Worm (Caenorhabditis elegans) whole organism, young adult: ENCODE measurements around the gene W07G1.1.

Experiments used
- F52B5.7 ChIP-seq: sonication (generic microtip); optimal IDR thresholded peaks from 2 replicates; lab custom pipeline; 2016; ENCODE audit warnings: mild to moderate bottlenecking, missing genetic modification characterization, missing compliant biosample characterization
- K12H6.12 ChIP-seq: fragments of 200-800 bp; sonication (Bioruptor generic); optimal IDR thresholded peaks from 2 replicates; lab custom pipeline; 2018; ENCODE audit warnings: mild to moderate bottlenecking, missing genetic modification characterization, missing compliant biosample characterization
- Y56A3A.18 ChIP-seq: fragments of 200-800 bp; sonication (Bioruptor generic); IDR thresholded peaks from 2 replicates; pipeline ENCODE4 v1.3.6; 2022; ENCODE audit warnings: missing genetic modification reagents, missing genetic modification characterization, missing compliant biosample characterization
- dpff-1 ChIP-seq: sonication (generic microtip); optimal IDR thresholded peaks from 2 replicates; lab custom pipeline; 2017; ENCODE audit warnings: mild to moderate bottlenecking, missing genetic modification characterization, missing compliant biosample characterization
- efl-1 ChIP-seq: fragments of 150-350 bp; optimal IDR thresholded peaks from 2 replicates; lab custom pipeline; 2014; ENCODE audit warnings: missing biosample characterization, missing genetic modification reagents, missing genetic modification characterization
- lin-40 ChIP-seq: sonication (generic microtip); optimal IDR thresholded peaks from 2 replicates; lab custom pipeline; 2016; ENCODE audit warnings: missing genetic modification characterization, mild to moderate bottlenecking, missing compliant biosample characterization, missing genotype, missing genetic modification reagents
- pha-4 ChIP-seq: fragments of 150-350 bp; sonication (generic microtip); optimal IDR thresholded peaks from 2 replicates; lab custom pipeline; 2014; ENCODE audit warnings: missing biosample characterization, missing genetic modification reagents, missing genetic modification characterization
- snpc-4 ChIP-seq, 5 experiments: fragments of 150-350 bp in 1 of 5; sonication (generic microtip) in 4 of 5; optimal IDR thresholded peaks; 2 replicates each; lab custom pipeline; 2014 to 2018; ENCODE audit warnings: missing genetic modification characterization in 5 of 5, missing biosample characterization in 3 of 5, antibody characterized with exemption in 2 of 5, mild to moderate bottlenecking in 2 of 5, missing compliant biosample characterization in 2 of 5, missing genotype in 2 of 5, moderate library complexity in 2 of 5, missing genetic modification reagents in 1 of 5
- sptf-2 ChIP-seq: fragments of 200-800 bp; sonication (Bioruptor generic); optimal IDR thresholded peaks from 2 replicates; lab custom pipeline; 2018; ENCODE audit warnings: mild to moderate bottlenecking, missing genetic modification characterization, missing compliant biosample characterization
- unc-62 ChIP-seq: fragments of 150-350 bp; optimal IDR thresholded peaks from 2 replicates; lab custom pipeline; 2014; ENCODE audit warnings: missing biosample characterization, missing genetic modification reagents, missing genetic modification characterization
- ztf-6 ChIP-seq: fragments of 200-800 bp; sonication (Bioruptor generic); IDR thresholded peaks from 2 replicates; pipeline ENCODE4 v1.3.6; 2022; ENCODE audit warnings: missing genetic modification reagents, missing genetic modification characterization, missing compliant biosample characterization

ce11 chrII:13966242-13966641, 26.8 kb upstream of the W07G1.1 start, which contains the start of gene W07G1.7:
- no peak for TF ChIP-seq efl-1 (GFP tag; lab: Kevin White, UChicago)
- no peak for TF ChIP-seq ztf-6 (GFP tag; lab: Robert Waterston, UW)
- no peak for TF ChIP-seq K12H6.12 (tag; lab: Kevin White, UChicago)
- TF ChIP-seq pha-4 (tag; lab: Kevin White, UChicago) = no peak
- no peak for TF ChIP-seq Y56A3A.18
- TF ChIP-seq snpc-4 (GFP tag; optimal IDR thresholded peaks at IDR 0.05; lab: Kevin White, UChicago) = no peak
- TF ChIP-seq snpc-4 (tag; optimal IDR thresholded peaks at IDR 0.05; lab: Kevin White, UChicago) = no peak
- TF ChIP-seq sptf-2 = no peak
- TF ChIP-seq F52B5.7 (tag; lab: Kevin White, UChicago) = no peak
- no peak for TF ChIP-seq lin-40 (tag; lab: Kevin White, UChicago)
- TF ChIP-seq dpff-1 (tag; lab: Kevin White, UChicago) = no peak
- TF ChIP-seq unc-62 = no peak
